Fruit fly (Drosophila melanogaster) whole organism, embryonic: ENCODE results near the gene CG32225.

Source experiments
- Adf1 ChIP-seq: fragments of 200-800 bp; sonication (Bioruptor generic); IDR thresholded peaks from 2 replicates; pipeline ENCODE4 v1.3.6; 2022; ENCODE audit warnings: missing biosample characterization, missing genetic modification characterization
- BtbVII ChIP-seq: fragments of 200-800 bp; sonication (Bioruptor generic); optimal IDR thresholded peaks from 3 replicates; lab custom pipeline; 2017; ENCODE audit warnings: missing biosample characterization, mild to moderate bottlenecking, missing genetic modification characterization
- CG10267 ChIP-seq: fragments of 200-800 bp; sonication (Bioruptor generic); optimal IDR thresholded peaks from 2 replicates; lab custom pipeline; 2018; ENCODE audit warnings: missing biosample characterization, mild to moderate bottlenecking, missing genetic modification characterization, moderate library complexity
- CG10543 ChIP-seq: fragments of 200-800 bp; sonication (Bioruptor generic); optimal IDR thresholded peaks from 3 replicates; lab custom pipeline; 2017; ENCODE audit warnings: missing biosample characterization, mild to moderate bottlenecking, missing genetic modification characterization, moderate library complexity
- CG12769 ChIP-seq: fragments of 200-800 bp; sonication (Bioruptor generic); optimal IDR thresholded peaks from 2 replicates; lab custom pipeline; 2019; ENCODE audit warnings: missing biosample characterization, mild to moderate bottlenecking, missing genetic modification characterization, moderate library complexity
- CG13894 ChIP-seq: fragments of 200-800 bp; sonication (Bioruptor generic); optimal IDR thresholded peaks from 3 replicates; lab custom pipeline; 2018; ENCODE audit warnings: missing biosample characterization, mild to moderate bottlenecking, missing genetic modification characterization, moderate library complexity
- CG31388 ChIP-seq: fragments of 200-800 bp; sonication (Bioruptor generic); optimal IDR thresholded peaks from 2 replicates; lab custom pipeline; 2016; ENCODE audit warnings: missing biosample characterization, missing genetic modification characterization
- CG34422 ChIP-seq: fragments of 200-800 bp; sonication (Bioruptor generic); IDR thresholded peaks from 3 replicates; pipeline ENCODE4 v1.3.6; 2022; ENCODE audit warnings: missing biosample characterization, missing genetic modification characterization
- CG3726 ChIP-seq: fragments of 200-800 bp; sonication (Bioruptor generic); IDR thresholded peaks from 3 replicates; pipeline ENCODE4, ENCODE4 v1.3.6; 2022; ENCODE audit warnings: missing biosample characterization, missing genetic modification characterization
- CG4617 ChIP-seq: fragments of 200-800 bp; sonication (Bioruptor generic); optimal IDR thresholded peaks from 3 replicates; lab custom pipeline; 2016; ENCODE audit warnings: missing biosample characterization, missing genetic modification characterization, borderline replicate concordance
- CG6175 ChIP-seq: fragments of 200-800 bp; sonication (Bioruptor generic); IDR thresholded peaks from 3 replicates; pipeline ENCODE4 v1.3.6; 2022; ENCODE audit warnings: missing biosample characterization, missing genetic modification characterization
- CG6854 ChIP-seq: fragments of 200-800 bp; sonication (Bioruptor generic); optimal IDR thresholded peaks from 3 replicates; lab custom pipeline; 2017; ENCODE audit warnings: missing biosample characterization, mild to moderate bottlenecking, missing genetic modification characterization
- CG8281 ChIP-seq: fragments of 200-800 bp; sonication (Bioruptor generic); optimal IDR thresholded peaks from 2 replicates; lab custom pipeline; 2018; ENCODE audit warnings: missing biosample characterization, mild to moderate bottlenecking, missing genetic modification characterization, moderate library complexity
- CG8290 ChIP-seq, 3 experiments: fragments of 200-800 bp; sonication (Bioruptor generic); optimal IDR thresholded peaks; 2 replicates each; lab custom pipeline; 2016 to 2019; ENCODE audit warnings: missing biosample characterization in 3 of 3, missing genetic modification characterization in 3 of 3, mild to moderate bottlenecking in 2 of 3, moderate library complexity in 1 of 3
- Dip3 ChIP-seq: fragments of 200-800 bp; sonication (Bioruptor generic); optimal IDR thresholded peaks from 3 replicates; lab custom pipeline; 2016; ENCODE audit warnings: missing biosample characterization, missing genetic modification characterization
- Dll ChIP-seq: fragments of 200-800 bp; sonication (Bioruptor generic); IDR thresholded peaks from 4 replicates; pipeline ENCODE4 v1.3.6; 2022; ENCODE audit warnings: missing biosample characterization, missing genetic modification characterization; ENCODE audit not compliant: partially characterized antibody
- Drgx ChIP-seq: fragments of 200-800 bp; sonication (Bioruptor generic); IDR thresholded peaks from 2 replicates; pipeline ENCODE4 v1.3.6; 2022; ENCODE audit warnings: missing biosample characterization, missing genetic modification characterization
- Eip74EF ChIP-seq, 2 experiments: fragments of 200-800 bp in 1 of 2; fragments of >200 bp in 1 of 2; sonication (Bioruptor generic) in 1 of 2; optimal IDR thresholded peaks; 2 replicates each; lab custom pipeline; 2017 to 2019; ENCODE audit warnings: missing biosample characterization in 2 of 2, missing genetic modification characterization in 2 of 2, mild to moderate bottlenecking in 1 of 2, moderate library complexity in 1 of 2
- HLH4C ChIP-seq: fragments of 200-800 bp; sonication (Bioruptor generic); IDR thresholded peaks from 3 replicates; pipeline ENCODE4 v1.3.6; 2022; ENCODE audit warnings: missing biosample characterization, missing genetic modification characterization; ENCODE audit not compliant: partially characterized antibody
- Med ChIP-seq: fragments of 200-800 bp; sonication (Bioruptor generic); peaks from one replicate; lab custom pipeline; 2016; ENCODE audit warnings: missing biosample characterization, missing genetic modification characterization, mild to moderate bottlenecking, inconsistent platforms, moderate library complexity
- NFAT ChIP-seq: fragments of 200-800 bp; sonication (Bioruptor generic); IDR thresholded peaks from 2 replicates; pipeline ENCODE4 v1.3.6; 2022; ENCODE audit warnings: missing biosample characterization, missing genetic modification characterization
- Pdp1 ChIP-seq, 2 experiments: fragments of 200-800 bp; sonication (Bioruptor generic); optimal IDR thresholded peaks; 3 replicates each; lab custom pipeline; 2016; ENCODE audit warnings: missing biosample characterization in 2 of 2, missing genetic modification characterization in 2 of 2, mild to moderate bottlenecking in 1 of 2, moderate library complexity in 1 of 2
- Ravus ChIP-seq: fragments of 200-800 bp; sonication (Bioruptor generic); IDR thresholded peaks from 2 replicates; pipeline ENCODE4 v1.3.6; 2022; ENCODE audit warnings: missing biosample characterization, missing genetic modification characterization
- Rfx ChIP-seq: fragments of 200-800 bp; sonication (Bioruptor generic); IDR thresholded peaks from 2 replicates; pipeline ENCODE4 v1.3.6; 2022; ENCODE audit warnings: missing biosample characterization, missing genetic modification characterization
- Rx ChIP-seq: fragments of 200-800 bp; sonication (Bioruptor generic); IDR thresholded peaks from 2 replicates; pipeline ENCODE4 v1.3.6; 2022; ENCODE audit warnings: missing biosample characterization, missing genetic modification characterization
- Trl ChIP-seq, 3 experiments: fragments of >200 bp in 2 of 3; fragments of 200-800 bp in 1 of 3; sonication (Bioruptor generic) in 1 of 3; optimal IDR thresholded peaks; 2 replicates in 1 of 3; 3 replicates in 2 of 3; lab custom pipeline; 2016 to 2017; ENCODE audit warnings: missing biosample characterization in 1 of 3, missing genetic modification characterization in 1 of 3
- br ChIP-seq: fragments of >200 bp; optimal IDR thresholded peaks from 2 replicates; lab custom pipeline; 2017
- caup ChIP-seq: fragments of 200-800 bp; sonication (Bioruptor generic); optimal IDR thresholded peaks from 3 replicates; lab custom pipeline; 2017; ENCODE audit warnings: missing biosample characterization, mild to moderate bottlenecking, missing genetic modification characterization, moderate library complexity; ENCODE audit not compliant: severe bottlenecking
- chinmo ChIP-seq: fragments of 200-800 bp; sonication (Bioruptor generic); IDR thresholded peaks from 4 replicates; pipeline ENCODE4 v1.3.6; 2022; ENCODE audit warnings: missing biosample characterization, missing genetic modification characterization; ENCODE audit not compliant: partially characterized antibody
- crol ChIP-seq: fragments of 200-800 bp; sonication (Bioruptor generic); IDR thresholded peaks from 2 replicates; pipeline ENCODE4 v1.3.6; 2022; ENCODE audit warnings: missing biosample characterization, missing genetic modification characterization
- dmrt99B ChIP-seq: fragments of 200-800 bp; sonication (Bioruptor generic); optimal IDR thresholded peaks from 2 replicates; lab custom pipeline; 2018; ENCODE audit warnings: missing biosample characterization, mild to moderate bottlenecking, missing genetic modification characterization, moderate library complexity
- eve ChIP-seq, 2 experiments: fragments of >200 bp; optimal IDR thresholded peaks; 2 replicates each; lab custom pipeline; 2017; ENCODE audit warnings: missing biosample characterization in 2 of 2, missing genetic modification characterization in 2 of 2
- gsb ChIP-seq: fragments of 200-800 bp; sonication (Bioruptor generic); IDR thresholded peaks from 2 replicates; pipeline ENCODE4 v1.3.6; 2022; ENCODE audit warnings: missing biosample characterization, missing genetic modification characterization
- gsb-n ChIP-seq: fragments of 200-800 bp; sonication (Bioruptor generic); optimal IDR thresholded peaks from 3 replicates; lab custom pipeline; 2018; ENCODE audit warnings: missing biosample characterization, mild to moderate bottlenecking, missing genetic modification characterization
- lab ChIP-seq: fragments of 200-800 bp; sonication (Bioruptor generic); optimal IDR thresholded peaks from 3 replicates; lab custom pipeline; 2017; ENCODE audit warnings: missing biosample characterization, missing genetic modification characterization, mild to moderate bottlenecking, moderate library complexity, missing genetic modification reagents
- luna ChIP-seq: fragments of 200-800 bp; sonication (Bioruptor generic); optimal IDR thresholded peaks from 2 replicates; lab custom pipeline; 2016; ENCODE audit warnings: missing biosample characterization, missing genetic modification characterization
- mam ChIP-seq: fragments of 200-800 bp; sonication (Bioruptor generic); optimal IDR thresholded peaks from 3 replicates; lab custom pipeline; 2016; ENCODE audit warnings: missing biosample characterization, missing genetic modification characterization
- nmo ChIP-seq: fragments of 200-800 bp; sonication (Bioruptor generic); optimal IDR thresholded peaks from 2 replicates; lab custom pipeline; 2018; ENCODE audit warnings: missing biosample characterization, mild to moderate bottlenecking, missing genetic modification characterization, moderate library complexity
- nom ChIP-seq: fragments of 200-800 bp; sonication (Bioruptor generic); optimal IDR thresholded peaks from 2 replicates; lab custom pipeline; 2017; ENCODE audit warnings: missing biosample characterization, missing genetic modification characterization, mild to moderate bottlenecking, moderate library complexity, missing genetic modification reagents
- onecut ChIP-seq: fragments of 200-800 bp; sonication (Bioruptor generic); IDR thresholded peaks from 2 replicates; pipeline ENCODE4 v1.3.6; 2022; ENCODE audit warnings: missing biosample characterization, missing genetic modification characterization
- rib ChIP-seq: fragments of 200-800 bp; sonication (Bioruptor generic); IDR thresholded peaks from 2 replicates; pipeline ENCODE4 v1.3.6; 2022; ENCODE audit warnings: missing biosample characterization, missing genetic modification characterization
- sc ChIP-seq, 3 experiments: fragments of >200 bp in 2 of 3; fragments of 200-800 bp in 1 of 3; sonication (Bioruptor generic) in 1 of 3; optimal IDR thresholded peaks; 2 replicates in 2 of 3; 3 replicates in 1 of 3; lab custom pipeline; 2017; ENCODE audit warnings: mild to moderate bottlenecking in 1 of 3, missing biosample characterization in 1 of 3, missing genetic modification characterization in 1 of 3, missing genetic modification reagents in 1 of 3
- sd ChIP-seq: fragments of 200-800 bp; sonication (Bioruptor generic); optimal IDR thresholded peaks from 3 replicates; lab custom pipeline; 2018; ENCODE audit warnings: missing biosample characterization, mild to moderate bottlenecking, missing genetic modification characterization, moderate library complexity
- sens-2 ChIP-seq: fragments of 200-800 bp; sonication (Bioruptor generic); IDR thresholded peaks from 2 replicates; pipeline ENCODE4 v1.3.6; 2022; ENCODE audit warnings: missing biosample characterization, missing genetic modification characterization
- sob ChIP-seq: fragments of 200-800 bp; sonication (Bioruptor generic); IDR thresholded peaks from 2 replicates; pipeline ENCODE4 v1.3.6; 2022; ENCODE audit warnings: missing biosample characterization, missing genetic modification characterization
- sug ChIP-seq: fragments of 200-800 bp; optimal IDR thresholded peaks from 2 replicates; lab custom pipeline; 2019; ENCODE audit warnings: missing biosample characterization, mild to moderate bottlenecking, missing genetic modification characterization, moderate library complexity
- vvl ChIP-seq: fragments of 200-800 bp; sonication (Bioruptor generic); IDR thresholded peaks from 2 replicates; pipeline ENCODE4 v1.3.6; 2022; ENCODE audit warnings: missing biosample characterization, missing genetic modification characterization
- zfh2 ChIP-seq: fragments of 200-800 bp; sonication (Bioruptor generic); optimal IDR thresholded peaks from 2 replicates; lab custom pipeline; 2016; ENCODE audit warnings: missing biosample characterization, missing genetic modification characterization

The CG32225 gene

dm6 chr3L:20316956-20317589 lies 11.0 kb upstream of the CG32225 start, which contains the start of gene Spn77Ba:
Spn77Ba (plus strand) TSS chr3L:20317190.
- TF ChIP-seq nom (GFP tag; lab: Kevin White, UChicago) (peak; percentile 84), lab (GFP tag; lab: Kevin White, UChicago) (peak; percentile 22), CG13894 (tag; lab: Kevin White, UChicago) (peak; percentile 9), gsb (0 out of 2 replicates have a peak, but pooled peaks have one; percentile 18), HLH4C (GFP tag; lab: Robert Waterston, UW) (0 out of 3 replicates have a peak, but pooled peaks have one; percentile 31), CG8290 (GFP tag; optimal IDR thresholded peaks at IDR 0.05; lab: Kevin White, UChicago) (no peak), CG8290 (tag; optimal IDR thresholded peaks at IDR 0.05; lab: Kevin White, UChicago) (peak in 1 of 2 experiments; percentile 29), sd (tag; lab: Kevin White, UChicago) (peak; percentile 46), CG8281 (peak; percentile 42), chinmo (GFP tag; lab: Robert Waterston, UW) (0 out of 4 replicates have a peak, but pooled peaks have one; percentile 50), mam (GFP tag; lab: Kevin White, UChicago) (no peak), sob (0 out of 2 replicates have a peak, but pooled peaks have one; percentile 38), rib (0 out of 2 replicates have a peak, but pooled peaks have one; percentile 32), Pdp1 (GFP tag; optimal IDR thresholded peaks at IDR 0.05; lab: Kevin White, UChicago) (peak in 1 of 2 experiments; percentile 50), CG6175 (peak; percentile 33; the same call in 1 of the 3 replicates), dmrt99B (tag; lab: Kevin White, UChicago) (no peak), CG12769 (tag; lab: Kevin White, UChicago) (peak; percentile 35), sug (tag; lab: Kevin White, UChicago) (peak; percentile 16), Ravus (GFP tag; lab: Robert Waterston, UW) (no peak), Dip3 (GFP tag; lab: Kevin White, UChicago) (no peak), Adf1 (GFP tag; lab: Robert Waterston, UW) (peak; percentile 18; the same call in 1 of the 2 replicates), Trl (optimal IDR thresholded peaks at IDR 0.05; lab: Kevin White, UChicago) (peak in 1 of 2 experiments; percentile 33), Trl (GFP tag; optimal IDR thresholded peaks at IDR 0.05; lab: Kevin White, UChicago) (no peak), sc (optimal IDR thresholded peaks at IDR 0.05; lab: Kevin White, UChicago) (no peak), sc (GFP tag; optimal IDR thresholded peaks at IDR 0.05; lab: Kevin White, UChicago) (no peak), CG3726 (no peak), CG10543 (GFP tag; lab: Kevin White, UChicago) (peak; percentile 6), Med (peak; percentile 48), BtbVII (peak; percentile 24), vvl (GFP tag; lab: Robert Waterston, UW) (peak; percentile 27; the same call in 1 of the 2 replicates), Rfx (GFP tag; lab: Robert Waterston, UW) (peak; percentile 36; the same call in 1 of the 2 replicates), sens-2 (GFP tag; lab: Robert Waterston, UW) (no peak), onecut (no peak), CG34422 (GFP tag; lab: Robert Waterston, UW) (0 out of 3 replicates have a peak, but pooled peaks have one; percentile 28), Drgx (GFP tag; lab: Robert Waterston, UW) (peak; percentile 53), NFAT (GFP tag; lab: Robert Waterston, UW) (0 out of 2 replicates have a peak, but pooled peaks have one; percentile 13), crol (GFP tag; lab: Robert Waterston, UW) (peak; percentile 65)

DNA sequence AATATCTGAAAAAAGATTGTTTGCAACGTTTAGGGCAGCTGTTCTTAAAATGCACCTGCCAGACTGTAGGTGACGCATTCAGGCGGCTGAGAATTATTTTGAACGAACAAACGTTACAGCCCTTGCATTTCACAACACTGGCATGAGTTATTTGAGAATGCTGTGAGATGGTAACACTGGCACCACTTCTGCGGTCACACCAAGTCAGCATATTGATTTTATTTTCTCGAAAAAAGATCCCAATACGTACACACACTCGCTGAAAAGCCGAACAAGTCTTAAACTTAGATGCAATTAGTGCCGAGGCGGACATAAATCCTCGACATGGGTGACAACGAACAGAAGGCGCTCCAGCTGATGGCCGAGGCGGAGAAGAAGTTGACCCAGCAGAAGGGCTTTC lies 7.4 kb upstream of the CG32225 start, which contains the start of gene alphaSnap:
alphaSnap (plus strand) TSS at position 164 of the 400 bp plus-strand sequence.
- TF ChIP-seq nmo (GFP tag; lab: Kevin White, UChicago): peak; percentile 51
- peak; percentile 94 for TF ChIP-seq CG4617 (GFP tag; lab: Kevin White, UChicago)
- TF ChIP-seq Dll (GFP tag; lab: Robert Waterston, UW): 0 out of 4 replicates have a peak, but pooled peaks have one; percentile 25
- TF ChIP-seq eve (GFP tag; optimal IDR thresholded peaks at IDR 0.05; lab: Kevin White, UChicago): no peak
- peak; percentile 73 for TF ChIP-seq gsb-n
- TF ChIP-seq br (lab: Kevin White, UChicago): no peak
- no peak for TF ChIP-seq Rx (GFP tag; lab: Robert Waterston, UW)
- TF ChIP-seq luna (GFP tag; lab: Kevin White, UChicago): no peak
- peak; percentile 48 for TF ChIP-seq zfh2 (GFP tag; lab: Kevin White, UChicago)
- TF ChIP-seq Eip74EF (GFP tag; optimal IDR thresholded peaks at IDR 0.05; lab: Kevin White, UChicago): no peak
- no peak for TF ChIP-seq CG31388 (GFP tag; lab: Kevin White, UChicago)
- TF ChIP-seq caup (GFP tag; lab: Kevin White, UChicago): peak; percentile 50
- TF ChIP-seq CG10267 (tag; lab: Kevin White, UChicago): peak; percentile 98
- no peak for TF ChIP-seq CG6854 (GFP tag; lab: Kevin White, UChicago)
